Fruit fly (Drosophila melanogaster): ENCODE measurements around the gene Stip1.

Stip1 gene

dm6 chr2L:285596-286023, 9.3 kb upstream of the Stip1 start (continued):
- TF ChIP-seq croc (GFP tag; conservative IDR thresholded peaks at IDR 0.05) (no peak), br (optimal IDR thresholded peaks at IDR 0.05) (no peak), Drgx (GFP tag; IDR thresholded peaks at IDR 0.05) (0 out of 2 replicates have a peak, but pooled peaks have one; percentile 25), Trl (optimal IDR thresholded peaks at IDR 0.05) (no peak), Trl (GFP tag; optimal IDR thresholded peaks at IDR 0.05) (peak; percentile 54), CG4360 (GFP tag; IDR thresholded peaks at IDR 0.05) (no peak), CG8290 (GFP tag; optimal IDR thresholded peaks at IDR 0.05) (peak; percentile 59), CG8290 (tag; optimal IDR thresholded peaks at IDR 0.05) (peak; percentile 8 to 88), CG12942 (GFP tag; optimal IDR thresholded peaks at IDR 0.05) (no peak), CHES-1-like (GFP tag; optimal IDR thresholded peaks at IDR 0.05) (peak; percentile 62), CG9609 (GFP tag; optimal IDR thresholded peaks at IDR 0.05) (no peak), stc (GFP tag; IDR thresholded peaks at IDR 0.05) (0 out of 2 replicates have a peak, but pooled peaks have one; percentile 64), CG34224 (GFP tag; IDR thresholded peaks at IDR 0.05; ENCODE audit: partially characterized antibody) (peak; percentile 26; the same call in 1 of the 3 replicates), CG7357 (GFP tag; IDR thresholded peaks at IDR 0.05) (no peak), Hmr (GFP tag; optimal IDR thresholded peaks at IDR 0.05) (peak; percentile 72), jing (GFP tag; optimal IDR thresholded peaks at IDR 0.05) (no peak), CG11093 (GFP tag; IDR thresholded peaks at IDR 0.05) (no peak), sim (GFP tag; IDR thresholded peaks at IDR 0.05) (no peak; the same call in 1 of the 2 replicates), Aef1 (GFP tag; IDR thresholded peaks at IDR 0.05) (no peak), GATAe (GFP tag; conservative IDR thresholded peaks at IDR 0.05) (no peak), CG12659 (GFP tag; optimal IDR thresholded peaks at IDR 0.05) (peak; percentile 80), CG31388 (GFP tag; optimal IDR thresholded peaks at IDR 0.05) (no peak), CG6765 (GFP tag; optimal IDR thresholded peaks at IDR 0.05) (no peak), CG13287 (GFP tag; IDR thresholded peaks at IDR 0.05; ENCODE audit: partially characterized antibody) (peak; percentile 41; the same call in 1 of the 2 replicates), so (GFP tag; IDR thresholded peaks at IDR 0.05) (no peak; the same call in 2 of the 3 replicates), wek (GFP tag; optimal IDR thresholded peaks at IDR 0.05) (no peak), CG17912 (GFP tag; optimal IDR thresholded peaks at IDR 0.05) (peak; percentile 53), oc (tag; optimal IDR thresholded peaks at IDR 0.05) (peak; percentile 1), Doc2 (GFP tag; IDR thresholded peaks at IDR 0.05) (no peak), Lpt (GFP tag; optimal IDR thresholded peaks at IDR 0.05) (no peak), pum (GFP tag; optimal IDR thresholded peaks at IDR 0.05) (peak; percentile 12), nerfin-2 (GFP tag; IDR thresholded peaks at IDR 0.05; ENCODE audit: partially characterized antibody) (no peak), Lhr (GFP tag; optimal IDR thresholded peaks at IDR 0.05) (peak; percentile 50), CG1647 (GFP tag; optimal IDR thresholded peaks at IDR 0.05) (no peak), Neu2 (GFP tag; optimal IDR thresholded peaks at IDR 0.05; ENCODE audit: borderline replicate concordance) (no peak), Side (GFP tag; optimal IDR thresholded peaks at IDR 0.05) (peak; percentile 26), CG12155 (GFP tag; optimal IDR thresholded peaks at IDR 0.05) (peak; percentile 34), HmgD (GFP tag; optimal IDR thresholded peaks at IDR 0.05) (no peak), pnt (GFP tag; optimal IDR thresholded peaks at IDR 0.05) (peak; percentile 1), Scr (GFP tag; IDR thresholded peaks at IDR 0.05; ENCODE audit: partially characterized antibody) (peak; percentile 20; the same call in 1 of the 2 replicates), CG10274 (GFP tag; optimal IDR thresholded peaks at IDR 0.05) (no peak), CG14441 (GFP tag; IDR thresholded peaks at IDR 0.05) (peak; percentile 30; the same call in 1 of the 2 replicates), unpg (GFP tag; optimal IDR thresholded peaks at IDR 0.05) (peak; percentile 58), dati (GFP tag; IDR thresholded peaks at IDR 0.05) (no peak), z (GFP tag; IDR thresholded peaks at IDR 0.05) (0 out of 3 replicates have a peak, but pooled peaks have one; percentile 24), CG8281 (tag; optimal IDR thresholded peaks at IDR 0.05) (no peak), Hand (GFP tag; optimal IDR thresholded peaks at IDR 0.05) (peak; percentile 27), CG18011 (GFP tag; optimal IDR thresholded peaks at IDR 0.05) (no peak), Hmx (GFP tag; optimal IDR thresholded peaks at IDR 0.05) (peak; percentile 59), ara (GFP tag; IDR thresholded peaks at IDR 0.05) (no peak), lov (optimal IDR thresholded peaks at IDR 0.05) (no peak), lov (GFP tag; IDR thresholded peaks at IDR 0.05) (0 out of 3 replicates have a peak, but pooled peaks have one; percentile 47)
